Fruit fly (Drosophila melanogaster): ENCODE data around the gene CG3690.

Gene CG3690

DNA sequence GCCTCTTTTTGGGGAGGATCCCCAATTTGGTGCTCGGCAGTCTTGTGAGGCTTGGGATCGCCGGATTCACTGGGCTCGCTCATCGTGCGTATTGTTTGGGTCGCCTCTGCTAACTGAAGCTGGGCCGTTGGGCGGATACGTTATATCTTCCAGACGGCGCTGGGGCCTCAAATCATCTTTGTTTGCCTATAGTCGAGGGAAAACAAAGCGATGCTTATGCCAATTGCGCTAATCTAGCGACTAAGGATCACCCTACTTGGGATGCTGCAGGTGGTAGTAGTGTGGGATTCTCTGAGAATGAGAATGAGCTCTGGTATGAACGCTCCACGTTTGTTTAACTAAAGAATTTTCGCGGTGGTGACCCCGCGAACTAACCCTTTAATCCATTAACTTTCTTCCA, at the start of gene CG3690:
CG3690 (minus strand) TSS at position 101 of the 400 bp plus-strand sequence.
- TF ChIP-seq CTCF (optimal IDR thresholded peaks at IDR 0.05): no peak
- no peak for TF ChIP-seq CG8478 (optimal IDR thresholded peaks at IDR 0.05)

dm6 chrX:998884-999283, 47.2 kb upstream of the CG3690 start:
- TF ChIP-seq CG8478 (optimal IDR thresholded peaks at IDR 0.05) (no peak), CTCF (optimal IDR thresholded peaks at IDR 0.05) (no peak)

- TF ChIP-seq CG8478 (optimal IDR thresholded peaks at IDR 0.05) (no peak), CTCF (optimal IDR thresholded peaks at IDR 0.05) (no peak)
Observed at dm6 chrX:990218-990617, 38.5 kb upstream of the CG3690 start, which contains the start of gene CG18823. Gene CG18823, plus strand, starts transcription at chrX:990518.

dm6 chrX:985911-986310, 34.2 kb upstream of the CG3690 start:
- TF ChIP-seq CG8478 (optimal IDR thresholded peaks at IDR 0.05): no peak
- no peak for TF ChIP-seq CTCF (optimal IDR thresholded peaks at IDR 0.05)

dm6 chrX:966818-967217, 15.1 kb upstream of the CG3690 start:
- TF ChIP-seq CG8478 (optimal IDR thresholded peaks at IDR 0.05) (no peak), CTCF (optimal IDR thresholded peaks at IDR 0.05) (no peak)

DNA sequence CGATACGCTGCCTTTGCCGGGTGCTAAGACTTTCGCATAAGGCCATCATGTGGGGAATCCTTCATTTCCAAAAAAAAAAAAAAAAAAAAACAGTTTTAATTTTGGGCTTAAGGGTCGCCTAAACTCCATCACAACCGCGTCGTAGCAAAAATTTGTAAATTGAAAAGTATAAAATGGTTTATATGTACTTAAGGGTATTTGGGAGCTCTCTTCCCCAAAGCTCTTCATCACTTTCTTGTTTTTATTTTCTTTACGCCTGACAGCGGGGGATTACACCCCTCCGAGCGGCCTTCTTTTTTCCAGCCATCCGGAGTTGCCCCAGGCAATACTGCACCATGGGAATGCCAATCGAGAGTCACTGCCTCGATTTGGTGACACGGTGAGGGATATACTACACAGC, 12.3 kb upstream of the CG3690 start:
- TF ChIP-seq CTCF (optimal IDR thresholded peaks at IDR 0.05): no peak
- no peak for TF ChIP-seq CG8478 (optimal IDR thresholded peaks at IDR 0.05)

- TF ChIP-seq CG8478 (optimal IDR thresholded peaks at IDR 0.05): no peak
Observed at dm6 chrX:955873-956272, 4.2 kb upstream of the CG3690 start.

dm6 chrX:953807-954206, 2.1 kb upstream of the CG3690 start:
- TF ChIP-seq CG8478 (optimal IDR thresholded peaks at IDR 0.05) (no peak), CTCF (optimal IDR thresholded peaks at IDR 0.05) (no peak)

dm6 chrX:948285-948556, 3.5 kb downstream of the CG3690 start:
- TF ChIP-seq CG8478 (optimal IDR thresholded peaks at IDR 0.05) (no peak), CTCF (optimal IDR thresholded peaks at IDR 0.05) (no peak)

DNA sequence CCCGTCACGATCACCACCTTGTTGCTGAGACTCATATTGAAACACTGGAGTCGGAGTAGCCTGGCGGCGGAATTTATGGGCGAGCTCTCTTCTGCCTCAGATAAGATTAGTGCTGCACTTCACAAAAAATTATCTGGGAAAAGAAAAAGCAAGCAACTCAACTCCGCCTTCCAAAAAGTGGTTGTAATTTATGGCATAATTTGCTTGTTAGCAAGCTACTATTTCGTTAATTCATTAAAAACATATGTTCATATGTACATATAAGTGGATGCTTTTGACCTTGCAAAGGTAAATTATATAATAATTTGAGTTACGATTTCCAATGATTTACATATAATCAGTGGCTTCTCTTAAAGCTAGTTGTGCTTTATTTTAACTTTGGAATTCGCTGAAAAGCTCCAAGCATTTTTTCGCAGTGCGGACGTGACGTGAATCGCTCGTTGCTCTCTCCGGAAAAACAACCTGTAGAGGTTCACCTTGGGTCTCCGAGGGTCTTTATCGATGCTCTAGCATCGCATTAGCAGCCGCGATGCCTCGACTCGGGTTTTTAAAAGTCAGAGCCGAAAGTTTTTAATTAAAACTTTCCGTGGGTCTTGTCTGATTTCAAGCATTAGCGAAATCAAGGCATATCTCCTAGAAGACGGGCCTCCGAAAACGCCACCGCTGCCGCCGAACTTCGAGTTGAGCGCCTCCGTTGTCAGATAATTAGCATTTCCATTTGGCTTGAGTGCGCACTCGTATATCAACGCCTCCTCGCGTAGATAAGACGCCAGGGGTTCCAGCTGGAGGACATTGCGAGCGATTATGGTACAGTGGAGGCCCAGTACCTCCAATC, 4.0 kb downstream of the CG3690 start, which contains the start of gene CG3699:
CG3699 (minus strand) TSS at position 51 of the 835 bp plus-strand sequence.
- no peak for TF ChIP-seq CTCF (optimal IDR thresholded peaks at IDR 0.05)
- no peak for TF ChIP-seq CG8478 (optimal IDR thresholded peaks at IDR 0.05)

DNA sequence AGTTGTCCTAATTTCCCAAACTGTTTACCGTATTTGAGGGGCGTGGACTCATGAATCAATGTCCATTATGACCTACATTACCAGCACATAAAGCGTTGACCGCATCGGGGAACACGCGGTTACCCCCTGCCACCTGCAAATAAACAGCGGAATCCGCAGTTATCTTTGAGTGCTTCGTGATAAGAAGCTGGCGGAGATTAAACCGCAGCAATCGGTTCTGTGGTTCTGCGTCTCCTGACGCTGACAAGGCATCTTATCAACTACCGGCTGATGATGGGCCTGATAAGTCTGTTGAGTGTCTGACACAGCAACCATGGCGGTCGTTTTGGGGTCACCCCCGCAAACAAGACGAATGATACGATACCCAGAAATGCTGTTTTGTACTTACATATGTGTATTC, 5.5 kb downstream of the CG3690 start:
- TF ChIP-seq CG8478 (optimal IDR thresholded peaks at IDR 0.05) (no peak), CTCF (optimal IDR thresholded peaks at IDR 0.05) (no peak)

dm6 chrX:945446-946013, 6.2 kb downstream of the CG3690 start, which contains the start of gene CG3703:
Gene CG3703, minus strand, starts transcription at chrX:945773.
- TF ChIP-seq CG8478 (optimal IDR thresholded peaks at IDR 0.05) (no peak), CTCF (optimal IDR thresholded peaks at IDR 0.05) (no peak)

dm6 chrX:940580-941184, 11.0 kb downstream of the CG3690 start, which contains the start of the genes CG3704 and mus81:
Gene CG3704, minus strand, starts transcription at chrX:940805.
Gene mus81, plus strand, starts transcription at chrX:941075.
- TF ChIP-seq CTCF (optimal IDR thresholded peaks at IDR 0.05) (no peak), CG8478 (optimal IDR thresholded peaks at IDR 0.05) (no peak)

- no peak for TF ChIP-seq CG8478 (optimal IDR thresholded peaks at IDR 0.05)
Observed at dm6 chrX:935901-936207, 15.8 kb downstream of the CG3690 start.

DNA sequence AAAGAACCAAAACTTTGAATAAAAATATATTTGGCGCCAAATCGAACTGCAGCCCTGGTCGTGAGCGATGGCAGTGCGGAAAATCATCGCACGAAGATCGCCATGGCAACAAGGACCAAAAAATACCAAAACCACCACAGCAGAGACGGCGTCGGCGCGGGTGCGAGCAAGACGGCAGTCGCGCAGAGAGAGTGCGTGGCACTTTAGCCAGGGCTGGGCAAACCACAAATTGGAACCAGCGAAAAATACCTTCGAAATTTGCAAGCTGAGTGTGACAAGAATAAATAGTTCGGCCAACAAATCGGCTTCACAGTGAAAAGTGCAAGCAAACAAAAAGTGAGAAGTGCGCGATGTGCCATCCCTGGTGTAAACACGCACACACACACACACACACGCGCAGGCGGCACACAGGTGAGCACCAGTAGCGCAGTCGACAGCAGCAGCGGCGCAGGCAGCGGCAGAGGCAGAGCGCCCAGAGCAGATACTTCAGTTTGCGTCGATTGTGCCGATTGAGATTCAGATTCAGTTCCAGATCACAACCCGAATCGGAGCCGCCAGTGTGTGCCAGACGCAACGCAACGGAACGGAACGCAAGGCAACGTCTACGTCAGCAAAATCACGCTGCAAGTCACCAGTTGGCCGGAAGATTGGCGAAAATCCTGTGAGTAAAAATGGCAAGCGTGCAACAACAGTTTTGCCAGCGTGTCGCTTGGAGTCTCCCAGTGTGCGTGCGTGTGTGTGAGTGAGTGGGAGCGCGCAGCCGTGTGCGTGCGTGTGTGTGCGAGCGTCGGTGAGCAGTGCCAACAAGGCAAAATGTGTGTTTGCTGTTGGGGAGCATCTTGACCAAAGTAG, 16.4 kb downstream of the CG3690 start, which contains the start of gene TRAM:
TRAM (plus strand) TSS at position 184 of the 852 bp plus-strand sequence.
- TF ChIP-seq CG8478 (optimal IDR thresholded peaks at IDR 0.05) (no peak), CTCF (optimal IDR thresholded peaks at IDR 0.05) (peak; percentile 24 to 54)

All from S2 (cell line).